Worm (Caenorhabditis elegans) whole organism, late embryonic: ENCODE results near the gene alh-6.

ENCODE experiments used
- C08G9.2 ChIP-seq: sonication (generic microtip); optimal IDR thresholded peaks from 2 replicates; lab custom pipeline; 2016; ENCODE audit warnings: mild to moderate bottlenecking, missing genetic modification characterization, moderate library complexity, missing compliant biosample characterization
- F13H6.1 ChIP-seq: sonication (generic microtip); optimal IDR thresholded peaks from 2 replicates; lab custom pipeline; 2016; ENCODE audit warnings: missing genetic modification characterization, missing compliant biosample characterization
- K02D7.2 ChIP-seq: sonication (generic microtip); optimal IDR thresholded peaks from 2 replicates; lab custom pipeline; 2017; ENCODE audit warnings: mild to moderate bottlenecking, missing genetic modification characterization, missing compliant biosample characterization
- K09A11.1 ChIP-seq: sonication (generic microtip); optimal IDR thresholded peaks from 2 replicates; lab custom pipeline; 2017; ENCODE audit warnings: antibody characterized with exemption, mild to moderate bottlenecking, missing genetic modification characterization, missing compliant biosample characterization; ENCODE audit not compliant: insufficient read depth
- T23F11.4 ChIP-seq: fragments of 200-800 bp; sonication (Bioruptor generic); optimal IDR thresholded peaks from 2 replicates; lab custom pipeline; 2018; ENCODE audit warnings: mild to moderate bottlenecking, missing genetic modification characterization, missing compliant biosample characterization
- ahr-1 ChIP-seq: sonication (generic microtip); optimal IDR thresholded peaks from 2 replicates; lab custom pipeline; 2016; ENCODE audit warnings: missing genetic modification characterization, missing compliant biosample characterization
- ama-1 ChIP-seq: fragments of 150-350 bp; optimal IDR thresholded peaks from 2 replicates; lab custom pipeline; 2014
- ceh-14 ChIP-seq: sonication (generic microtip); optimal IDR thresholded peaks from 2 replicates; lab custom pipeline; 2016; ENCODE audit warnings: missing genotype, missing genetic modification characterization, missing compliant biosample characterization
- ceh-18 ChIP-seq: sonication (generic microtip); optimal IDR thresholded peaks from 2 replicates; lab custom pipeline; 2016; ENCODE audit warnings: missing genetic modification characterization, missing compliant biosample characterization
- ceh-2 ChIP-seq: sonication (generic microtip); optimal IDR thresholded peaks from 2 replicates; lab custom pipeline; 2016; ENCODE audit warnings: missing genotype, missing genetic modification characterization, missing compliant biosample characterization
- ceh-22 ChIP-seq: sonication (generic microtip); optimal IDR thresholded peaks from 2 replicates; lab custom pipeline; 2017; ENCODE audit warnings: missing biosample characterization, missing genetic modification characterization
- ceh-24 ChIP-seq: sonication (generic microtip); optimal IDR thresholded peaks from 2 replicates; lab custom pipeline; 2016; ENCODE audit warnings: mild to moderate bottlenecking, missing genetic modification characterization, missing compliant biosample characterization
- ceh-30 ChIP-seq: fragments of 150-350 bp; optimal IDR thresholded peaks from 2 replicates; lab custom pipeline; 2014; ENCODE audit warnings: missing biosample characterization, missing genetic modification characterization
- ceh-31 ChIP-seq: sonication (generic microtip); optimal IDR thresholded peaks from 2 replicates; lab custom pipeline; 2016; ENCODE audit warnings: missing genetic modification characterization, missing compliant biosample characterization
- ceh-45 ChIP-seq: fragments of 200-800 bp; sonication (Bioruptor generic); IDR thresholded peaks from 2 replicates; pipeline ENCODE4 v1.3.6; 2022; ENCODE audit warnings: missing genetic modification reagents, missing genetic modification characterization, missing compliant biosample characterization
- ceh-48 ChIP-seq: sonication (generic microtip); optimal IDR thresholded peaks from 2 replicates; lab custom pipeline; 2016; ENCODE audit warnings: missing genetic modification characterization, inconsistent platforms, missing compliant biosample characterization
- ceh-6 ChIP-seq: fragments of 200-800 bp; sonication (Bioruptor generic); optimal IDR thresholded peaks from 2 replicates; lab custom pipeline; 2018; ENCODE audit warnings: mild to moderate bottlenecking, missing genetic modification characterization, missing compliant biosample characterization
- ceh-9 ChIP-seq: sonication (generic microtip); optimal IDR thresholded peaks from 2 replicates; lab custom pipeline; 2016; ENCODE audit warnings: mild to moderate bottlenecking, missing genetic modification characterization, inconsistent platforms, missing compliant biosample characterization
- dmd-4 ChIP-seq: sonication (generic microtip); optimal IDR thresholded peaks from 2 replicates; lab custom pipeline; 2016; ENCODE audit warnings: borderline replicate concordance, missing genetic modification characterization, missing compliant biosample characterization
- elt-2 ChIP-seq: sonication (generic microtip); optimal IDR thresholded peaks from 2 replicates; lab custom pipeline; 2016; ENCODE audit warnings: missing genetic modification reagents, missing genetic modification characterization, missing compliant biosample characterization
- elt-4 ChIP-seq: sonication (generic microtip); optimal IDR thresholded peaks from 2 replicates; lab custom pipeline; 2016; ENCODE audit warnings: missing genetic modification characterization, missing compliant biosample characterization
- fax-1 ChIP-seq: sonication (generic microtip); optimal IDR thresholded peaks from 2 replicates; lab custom pipeline; 2016; ENCODE audit warnings: missing genotype, missing genetic modification characterization, missing compliant biosample characterization
- fkh-10 ChIP-seq: fragments of 150-350 bp; optimal IDR thresholded peaks from 2 replicates; lab custom pipeline; 2014; ENCODE audit warnings: missing biosample characterization, missing genetic modification reagents, missing genetic modification characterization
- fkh-6 ChIP-seq: sonication (generic microtip); optimal IDR thresholded peaks from 2 replicates; lab custom pipeline; 2016; ENCODE audit warnings: missing genetic modification characterization, missing compliant biosample characterization
- hlh-13 ChIP-seq: fragments of 200-800 bp; sonication (Bioruptor generic); optimal IDR thresholded peaks from 2 replicates; lab custom pipeline; 2018; ENCODE audit warnings: mild to moderate bottlenecking, missing genetic modification characterization, missing compliant biosample characterization
- hlh-15 ChIP-seq: sonication (generic microtip); optimal IDR thresholded peaks from 2 replicates; lab custom pipeline; 2016; ENCODE audit warnings: missing genetic modification characterization, missing compliant biosample characterization
- hlh-30 ChIP-seq: sonication (generic microtip); optimal IDR thresholded peaks from 2 replicates; lab custom pipeline; 2017; ENCODE audit warnings: antibody characterized with exemption, missing genetic modification characterization, missing compliant biosample characterization; ENCODE audit not compliant: insufficient read depth
- hlh-8 ChIP-seq: sonication (generic microtip); optimal IDR thresholded peaks from 2 replicates; lab custom pipeline; 2016; ENCODE audit warnings: missing genotype, missing genetic modification characterization, missing compliant biosample characterization
- lin-11 ChIP-seq: fragments of 200-800 bp; sonication (Bioruptor generic); optimal IDR thresholded peaks from 2 replicates; lab custom pipeline; 2018; ENCODE audit warnings: mild to moderate bottlenecking, missing genetic modification characterization, missing compliant biosample characterization
- madf-2 ChIP-seq: sonication (generic microtip); optimal IDR thresholded peaks from 2 replicates; lab custom pipeline; 2017; ENCODE audit warnings: missing genetic modification characterization, missing compliant biosample characterization
- mec-3 ChIP-seq: sonication (generic microtip); optimal IDR thresholded peaks from 2 replicates; lab custom pipeline; 2016; ENCODE audit warnings: borderline replicate concordance, missing genetic modification characterization, missing compliant biosample characterization
- nhr-11 ChIP-seq: fragments of 150-350 bp; optimal IDR thresholded peaks from 2 replicates; lab custom pipeline; 2014; ENCODE audit warnings: missing biosample characterization, missing genetic modification characterization
- npax-4 ChIP-seq: sonication (generic microtip); optimal IDR thresholded peaks from 2 replicates; lab custom pipeline; 2016; ENCODE audit warnings: missing genetic modification characterization, missing compliant biosample characterization
- odd-2 ChIP-seq: sonication (generic microtip); optimal IDR thresholded peaks from 2 replicates; lab custom pipeline; 2017; ENCODE audit warnings: antibody characterized with exemption, mild to moderate bottlenecking, missing genetic modification characterization, missing compliant biosample characterization
- pag-3 ChIP-seq: sonication (generic microtip); optimal IDR thresholded peaks from 2 replicates; lab custom pipeline; 2016; ENCODE audit warnings: missing compliant biosample characterization, missing genetic modification characterization, borderline replicate concordance
- pha-2 ChIP-seq: sonication (generic microtip); optimal IDR thresholded peaks from 2 replicates; lab custom pipeline; 2017; ENCODE audit warnings: mild to moderate bottlenecking, missing genetic modification characterization, missing compliant biosample characterization
- pros-1 ChIP-seq: fragments of 150-350 bp; optimal IDR thresholded peaks from 2 replicates; lab custom pipeline; 2014; ENCODE audit warnings: missing biosample characterization, missing genetic modification reagents, missing genetic modification characterization
- ref-2 ChIP-seq: sonication (generic microtip); optimal IDR thresholded peaks from 2 replicates; lab custom pipeline; 2016; ENCODE audit warnings: missing genetic modification characterization, missing compliant biosample characterization
- rnt-1 ChIP-seq: sonication (generic microtip); optimal IDR thresholded peaks from 2 replicates; lab custom pipeline; 2016; ENCODE audit warnings: missing genetic modification characterization, missing compliant biosample characterization
- sdc-2 ChIP-seq: sonication (generic microtip); optimal IDR thresholded peaks from 2 replicates; lab custom pipeline; 2016; ENCODE audit warnings: missing genotype, missing genetic modification characterization, missing compliant biosample characterization
- sox-2 ChIP-seq: fragments of 200-800 bp; sonication (Bioruptor generic); IDR thresholded peaks from 2 replicates; pipeline ENCODE4 v1.3.6; 2022; ENCODE audit warnings: missing genetic modification reagents, missing genetic modification characterization, missing compliant biosample characterization
- tbx-2 ChIP-seq: sonication (generic microtip); optimal IDR thresholded peaks from 2 replicates; lab custom pipeline; 2016; ENCODE audit warnings: missing genetic modification characterization, missing compliant biosample characterization
- tbx-7 ChIP-seq: sonication (generic microtip); optimal IDR thresholded peaks from 2 replicates; lab custom pipeline; 2016; ENCODE audit warnings: missing genotype, missing genetic modification characterization, missing compliant biosample characterization
- unc-3 ChIP-seq, 2 experiments: fragments of 200-800 bp in 1 of 2; sonication (Bioruptor generic) in 1 of 2; sonication (generic microtip) in 1 of 2; conservative IDR thresholded peaks in 1 of 2; optimal IDR thresholded peaks in 1 of 2; 2 replicates each; pipeline versions ENCODE4 v1.3.6 to Lab custom; 2016 to 2022; ENCODE audit warnings: missing compliant biosample characterization in 2 of 2, missing genetic modification characterization in 2 of 2, missing genetic modification reagents in 1 of 2
- unc-42 ChIP-seq: sonication (generic microtip); optimal IDR thresholded peaks from 2 replicates; lab custom pipeline; 2016; ENCODE audit warnings: missing genotype, missing genetic modification characterization, missing compliant biosample characterization
- zip-5 ChIP-seq: sonication (generic microtip); optimal IDR thresholded peaks from 2 replicates; lab custom pipeline; 2016; ENCODE audit warnings: missing genetic modification characterization, missing compliant biosample characterization
- ztf-16 ChIP-seq: sonication (generic microtip); optimal IDR thresholded peaks from 2 replicates; lab custom pipeline; 2017; ENCODE audit warnings: missing genetic modification characterization, missing compliant biosample characterization

Gene alh-6

DNA sequence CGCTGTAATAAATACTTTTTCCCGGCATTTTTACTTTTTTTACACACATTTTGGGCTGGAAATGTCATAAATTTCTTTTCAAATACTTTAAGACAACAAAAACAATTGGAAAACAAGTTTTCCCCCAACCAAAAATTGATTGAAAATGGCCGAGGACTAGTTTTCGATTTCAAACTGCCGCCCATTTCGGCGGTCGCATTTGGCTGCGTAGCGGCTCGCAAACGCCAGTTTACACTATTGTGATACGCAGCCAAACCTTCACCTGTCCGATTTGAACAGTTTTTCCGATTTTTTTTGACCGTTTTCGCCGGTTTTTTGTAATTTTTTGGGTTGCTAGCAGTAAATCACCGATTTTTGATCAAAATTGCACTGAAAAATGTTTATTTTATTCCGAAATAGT lies 10.5 kb upstream of the alh-6 start (continued):
- TF ChIP-seq hlh-15 (peak; percentile 13), rnt-1 (tag; lab: Kevin White, UChicago) (peak; percentile 90), pha-2 (tag; lab: Kevin White, UChicago) (peak; percentile 60), ceh-2 (peak; percentile 66), unc-42 (tag; lab: Kevin White, UChicago) (peak; percentile 72), ref-2 (tag; lab: Kevin White, UChicago) (peak; percentile 80), ceh-14 (tag; lab: Kevin White, UChicago) (peak; percentile 73), ceh-48 (tag; lab: Kevin White, UChicago) (peak; percentile 58), ztf-16 (tag; lab: Kevin White, UChicago) (peak; percentile 27), lin-11 (peak; percentile 20), zip-5 (tag; lab: Kevin White, UChicago) (no peak), odd-2 (tag; lab: Kevin White, UChicago) (peak; percentile 15), hlh-30 (tag; lab: Kevin White, UChicago) (no peak), K02D7.2 (tag; lab: Kevin White, UChicago) (no peak), nhr-11 (tag; lab: Kevin White, UChicago) (no peak), madf-2 (tag; lab: Kevin White, UChicago) (peak; percentile 68), tbx-7 (tag; lab: Kevin White, UChicago) (no peak), ceh-45 (GFP tag; lab: Robert Waterston, UW) (0 out of 2 replicates have a peak, but pooled peaks have one; percentile 35), ceh-24 (tag; lab: Kevin White, UChicago) (no peak), sdc-2 (tag; lab: Kevin White, UChicago) (peak; percentile 28), ceh-6 (GFP tag; lab: Kevin White, UChicago) (peak; percentile 53), elt-2 (tag; lab: Kevin White, UChicago) (peak; percentile 60), ceh-31 (tag; lab: Kevin White, UChicago) (peak; percentile 89), ceh-30 (peak; percentile 81), ama-1 (lab: Kevin White, UChicago) (peak; percentile 61), ceh-18 (tag; lab: Kevin White, UChicago) (peak; percentile 91), F13H6.1 (tag; lab: Kevin White, UChicago) (peak; percentile 78), ceh-9 (tag; lab: Kevin White, UChicago) (peak; percentile 4), hlh-13 (GFP tag; lab: Kevin White, UChicago) (no peak), K09A11.1 (tag; lab: Kevin White, UChicago) (peak; percentile 24), ahr-1 (no peak), ceh-22 (tag; lab: Kevin White, UChicago) (no peak), sox-2 (peak; percentile 7; the same call in 1 of the 2 replicates), fkh-10 (no peak), pros-1 (tag; lab: Kevin White, UChicago) (peak; percentile 13)
- TF ChIP-seq, all 69 proteins: peak for 45

DNA sequence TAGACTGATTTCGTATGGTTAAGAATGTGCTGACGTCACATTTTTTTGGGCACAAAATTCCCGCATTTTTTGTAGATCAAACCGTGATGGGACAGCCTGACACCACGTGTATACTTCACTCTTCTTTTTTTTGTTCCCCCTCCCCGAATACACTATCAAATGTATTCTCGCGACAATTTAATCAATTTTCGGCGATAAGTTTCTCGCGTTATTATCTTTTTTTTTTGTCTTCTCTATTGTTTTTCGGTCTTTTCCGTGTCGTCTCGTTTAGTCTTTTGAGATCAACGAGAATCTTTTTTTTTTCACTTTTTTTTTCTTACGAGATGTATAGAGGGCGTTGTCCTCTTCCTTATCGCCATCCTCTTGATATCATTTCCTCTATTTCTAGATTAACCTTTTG lies 5.3 kb upstream of the alh-6 start:
- TF ChIP-seq elt-4 (tag; lab: Kevin White, UChicago) (no peak), T23F11.4 (GFP tag; lab: Kevin White, UChicago) (no peak), fax-1 (tag; lab: Kevin White, UChicago) (no peak), tbx-2 (tag; lab: Kevin White, UChicago) (no peak), mec-3 (tag; lab: Kevin White, UChicago) (no peak), hlh-8 (tag; lab: Kevin White, UChicago) (no peak), pag-3 (no peak), unc-3 (GFP tag; conservative IDR thresholded peaks at IDR 0.05; lab: Robert Waterston, UW) (no peak), unc-3 (tag; optimal IDR thresholded peaks at IDR 0.05; lab: Kevin White, UChicago) (no peak), K09A11.1 (tag; lab: Kevin White, UChicago) (no peak), fkh-6 (tag; lab: Kevin White, UChicago) (no peak), ceh-6 (GFP tag; lab: Kevin White, UChicago) (no peak), dmd-4 (tag; lab: Kevin White, UChicago) (no peak), npax-4 (tag; lab: Kevin White, UChicago) (no peak), elt-2 (tag; lab: Kevin White, UChicago) (no peak), ceh-18 (tag; lab: Kevin White, UChicago) (no peak), C08G9.2 (tag; lab: Kevin White, UChicago) (no peak), K02D7.2 (tag; lab: Kevin White, UChicago) (no peak)
